In the genomic region with DNA sequence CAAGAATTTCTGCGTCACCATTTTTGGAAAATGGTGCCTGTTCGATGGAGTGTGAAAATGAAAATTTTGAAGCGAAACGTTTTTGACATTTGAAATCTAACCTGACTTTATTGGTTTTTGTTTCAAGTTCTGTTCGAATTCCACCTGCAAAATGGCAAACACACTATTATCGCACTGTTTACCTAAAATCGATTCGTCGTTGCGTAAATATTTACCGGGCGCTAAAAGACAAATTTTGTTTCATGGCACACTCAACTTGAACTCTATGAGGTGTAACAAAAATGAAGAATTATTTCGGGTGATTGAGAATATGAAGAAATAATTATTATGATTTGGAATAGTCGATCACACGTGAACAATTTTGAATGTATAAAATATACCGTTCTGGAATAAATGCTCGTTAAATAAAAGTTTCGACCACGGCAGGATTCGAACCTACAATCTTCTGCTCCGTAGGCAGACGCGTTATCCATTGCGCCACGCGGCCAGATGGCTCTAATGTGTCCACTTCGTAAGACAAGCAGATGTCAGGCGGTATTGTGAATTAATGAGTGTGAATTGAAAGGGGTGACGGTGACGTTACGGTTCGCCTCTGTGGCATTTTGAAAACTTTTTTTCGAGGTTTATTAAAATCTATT, we compare ENCODE assay signal across 4 worm cellular contexts.
TF ChIP-seq lines count a peak whose summit lies in the region.

No protein-coding gene starts in this region.

TF ChIP-seq in whole organism, L2 larva, 48 proteins besides CTCF, POLR2A, EP300 and RAD21 (continues in another document):
- TF ChIP-seq ztf-11 (tag; optimal IDR thresholded peaks at IDR 0.05; lab: Kevin White, UChicago) (no peak), mab-5 (tag; optimal IDR thresholded peaks at IDR 0.05; lab: Kevin White, UChicago) (no peak), Y55F3AM.14 (GFP tag; optimal IDR thresholded peaks at IDR 0.05; lab: Kevin White, UChicago) (no peak), skn-1 (tag; optimal IDR thresholded peaks at IDR 0.05; lab: Kevin White, UChicago) (no peak), egl-27 (tag; optimal IDR thresholded peaks at IDR 0.05; lab: Kevin White, UChicago) (no peak), ama-1 (optimal IDR thresholded peaks at IDR 0.05; lab: Kevin White, UChicago) (no peak), F13H6.1 (tag; optimal IDR thresholded peaks at IDR 0.05; lab: Kevin White, UChicago) (peak; percentile 42), lsy-2 (tag; optimal IDR thresholded peaks at IDR 0.05; lab: Kevin White, UChicago) (no peak), nhr-10 (tag; optimal IDR thresholded peaks at IDR 0.05; lab: Kevin White, UChicago) (no peak), nhr-237 (tag; optimal IDR thresholded peaks at IDR 0.05; lab: Kevin White, UChicago) (no peak), C34F6.9 (tag; optimal IDR thresholded peaks at IDR 0.05; lab: Kevin White, UChicago) (no peak), nhr-129 (tag; optimal IDR thresholded peaks at IDR 0.05; lab: Kevin White, UChicago) (no peak), nhr-77 (tag; optimal IDR thresholded peaks at IDR 0.05; lab: Kevin White, UChicago) (no peak), alr-1 (tag; optimal IDR thresholded peaks at IDR 0.05; lab: Kevin White, UChicago) (no peak), unc-39 (tag; optimal IDR thresholded peaks at IDR 0.05; lab: Kevin White, UChicago) (no peak), zag-1 (tag; optimal IDR thresholded peaks at IDR 0.05; lab: Kevin White, UChicago) (no peak), fos-1 (tag; optimal IDR thresholded peaks at IDR 0.05; lab: Kevin White, UChicago) (no peak), nhr-11 (tag; optimal IDR thresholded peaks at IDR 0.05; lab: Kevin White, UChicago) (no peak), ceh-16 (tag; optimal IDR thresholded peaks at IDR 0.05; lab: Kevin White, UChicago) (no peak), elt-1 (tag; optimal IDR thresholded peaks at IDR 0.05; lab: Kevin White, UChicago) (no peak), sma-3 (GFP tag; optimal IDR thresholded peaks at IDR 0.05; lab: Kevin White, UChicago) (peak; percentile 23), ZK546.5 (tag; optimal IDR thresholded peaks at IDR 0.05; lab: Kevin White, UChicago) (no peak), lin-11 (tag; optimal IDR thresholded peaks at IDR 0.05; lab: Kevin White, UChicago) (no peak)

TF ChIP-seq in whole organism, L4 larva, 104 proteins besides CTCF, POLR2A, EP300 and RAD21 (continues in another document):
- no peak for TF ChIP-seq T20F7.1 (GFP tag; optimal IDR thresholded peaks at IDR 0.05; lab: Kevin White, UChicago)
- no peak for TF ChIP-seq nhr-237 (tag; optimal IDR thresholded peaks at IDR 0.05; lab: Kevin White, UChicago)
- TF ChIP-seq ceh-44 (GFP tag; IDR thresholded peaks at IDR 0.05; lab: Robert Waterston, UW): no peak
- TF ChIP-seq rbr-2 (tag; optimal IDR thresholded peaks at IDR 0.05; lab: Kevin White, UChicago): no peak
- TF ChIP-seq jun-1 (tag; optimal IDR thresholded peaks at IDR 0.05; lab: Kevin White, UChicago): no peak
- TF ChIP-seq R02D3.7 (tag; optimal IDR thresholded peaks at IDR 0.05; lab: Kevin White, UChicago): no peak
- no peak for TF ChIP-seq dpl-1 (GFP tag; optimal IDR thresholded peaks at IDR 0.05; lab: Kevin White, UChicago)
- TF ChIP-seq egl-43 (GFP tag; IDR thresholded peaks at IDR 0.05; lab: Robert Waterston, UW): peak; percentile 68; the same call in 1 of the 2 replicates
- no peak for TF ChIP-seq hmg-1.1 (GFP tag; IDR thresholded peaks at IDR 0.05; lab: Robert Waterston, UW)
- peak; percentile 59 for TF ChIP-seq nhr-48 (tag; optimal IDR thresholded peaks at IDR 0.05; lab: Kevin White, UChicago)
- TF ChIP-seq arid-1 (GFP tag; conservative IDR thresholded peaks at IDR 0.05; lab: Robert Waterston, UW): peak; percentile 49
- peak in 1 of 2 experiments; percentile 39 for TF ChIP-seq lsy-2 (tag; optimal IDR thresholded peaks at IDR 0.05; lab: Kevin White, UChicago)
- TF ChIP-seq F37D6.2 (tag; optimal IDR thresholded peaks at IDR 0.05; lab: Kevin White, UChicago): no peak
- TF ChIP-seq hif-1 (tag; optimal IDR thresholded peaks at IDR 0.05; lab: Kevin White, UChicago): no peak
- no peak for TF ChIP-seq T26A8.4 (GFP tag; IDR thresholded peaks at IDR 0.05; lab: Robert Waterston, UW)
- TF ChIP-seq tra-1 (GFP tag; IDR thresholded peaks at IDR 0.05; lab: Robert Waterston, UW): peak; percentile 73
- no peak for TF ChIP-seq ztf-11 (tag; optimal IDR thresholded peaks at IDR 0.05; lab: Kevin White, UChicago)
- peak; percentile 54 for TF ChIP-seq lir-3 (tag; optimal IDR thresholded peaks at IDR 0.05; lab: Kevin White, UChicago)
- TF ChIP-seq ztf-7 (tag; optimal IDR thresholded peaks at IDR 0.05; lab: Kevin White, UChicago): no peak
- TF ChIP-seq lin-38 (GFP tag; IDR thresholded peaks at IDR 0.05; lab: Robert Waterston, UW): peak; percentile 61
- peak; percentile 96 for TF ChIP-seq aha-1 (tag; lab: Kevin White, UChicago)
- TF ChIP-seq unc-39 (tag; optimal IDR thresholded peaks at IDR 0.05; lab: Kevin White, UChicago): no peak
- peak; percentile 59; the same call in 1 of the 2 replicates for TF ChIP-seq dmd-8 (GFP tag; IDR thresholded peaks at IDR 0.05; lab: Robert Waterston, UW)

TF ChIP-seq in whole organism, late embryonic, 69 proteins besides CTCF, POLR2A, EP300 and RAD21:
- no peak for TF ChIP-seq gmeb-2 (tag; optimal IDR thresholded peaks at IDR 0.05; lab: Kevin White, UChicago)
- no peak for TF ChIP-seq fkh-6 (tag; optimal IDR thresholded peaks at IDR 0.05; lab: Kevin White, UChicago)
- no peak for TF ChIP-seq ceh-18 (tag; optimal IDR thresholded peaks at IDR 0.05; lab: Kevin White, UChicago)
- no peak for TF ChIP-seq hlh-15 (tag; optimal IDR thresholded peaks at IDR 0.05; lab: Kevin White, UChicago)
- peak; percentile 11 for TF ChIP-seq ref-2 (tag; optimal IDR thresholded peaks at IDR 0.05; lab: Kevin White, UChicago)
- no peak for TF ChIP-seq syd-9 (tag; optimal IDR thresholded peaks at IDR 0.05; lab: Kevin White, UChicago)

TF ChIP-seq in whole organism, mixed stage, embryonic, 35 proteins besides CTCF, POLR2A, EP300 and RAD21:
- TF ChIP-seq pha-4 (tag; optimal IDR thresholded peaks at IDR 0.05; lab: Kevin White, UChicago) (peak; percentile 75), nhr-237 (tag; optimal IDR thresholded peaks at IDR 0.05; lab: Kevin White, UChicago) (peak; percentile 3), unc-39 (tag; optimal IDR thresholded peaks at IDR 0.05; lab: Kevin White, UChicago) (no peak), ceh-83 (GFP tag; optimal IDR thresholded peaks at IDR 0.05; lab: Kevin White, UChicago) (peak; percentile 14), zip-8 (tag; optimal IDR thresholded peaks at IDR 0.05; lab: Kevin White, UChicago) (no peak), cnd-1 (tag; optimal IDR thresholded peaks at IDR 0.05; lab: Kevin White, UChicago) (peak; percentile 72), unc-62 (GFP tag; optimal IDR thresholded peaks at IDR 0.05; lab: Kevin White, UChicago) (peak; percentile 28), sptf-1 (tag; optimal IDR thresholded peaks at IDR 0.05; lab: Kevin White, UChicago) (peak; percentile 13), mep-1 (tag; optimal IDR thresholded peaks at IDR 0.05; lab: Kevin White, UChicago) (no peak), ces-1 (GFP tag; optimal IDR thresholded peaks at IDR 0.05; lab: Kevin White, UChicago) (peak; percentile 27)
